Fruit fly (Drosophila melanogaster) whole organism, embryonic: Measurements from ENCODE around the gene RunxB.

Experiments
- Atf3 ChIP-seq: fragments of 200-800 bp; sonication (Bioruptor generic); optimal IDR thresholded peaks from 3 replicates; lab custom pipeline; 2016; ENCODE audit warnings: missing biosample characterization, missing genetic modification characterization
- CG10274 ChIP-seq: fragments of 200-800 bp; sonication (Bioruptor generic); optimal IDR thresholded peaks from 3 replicates; lab custom pipeline; 2017; ENCODE audit warnings: missing biosample characterization, mild to moderate bottlenecking, missing genetic modification characterization
- CG10959 ChIP-seq: fragments of 200-800 bp; sonication (Bioruptor generic); IDR thresholded peaks from 2 replicates; pipeline ENCODE4 v1.3.6; 2022; ENCODE audit warnings: missing biosample characterization, missing genetic modification characterization
- CG11723 ChIP-seq: fragments of 200-800 bp; sonication (Bioruptor generic); optimal IDR thresholded peaks from 2 replicates; lab custom pipeline; 2017; ENCODE audit warnings: missing biosample characterization, mild to moderate bottlenecking, missing genetic modification characterization
- CG13123 ChIP-seq: fragments of 200-800 bp; sonication (Bioruptor generic); optimal IDR thresholded peaks from 2 replicates; lab custom pipeline; 2016; ENCODE audit warnings: missing biosample characterization, missing genetic modification characterization
- CG14667 ChIP-seq: fragments of 200-800 bp; sonication (Bioruptor generic); IDR thresholded peaks from 2 replicates; pipeline ENCODE4 v1.3.6; 2022; ENCODE audit warnings: missing biosample characterization, missing genetic modification characterization
- CG1529 ChIP-seq: fragments of 200-800 bp; sonication (Bioruptor generic); optimal IDR thresholded peaks from 3 replicates; lab custom pipeline; 2018; ENCODE audit warnings: missing biosample characterization, missing genetic modification characterization
- CG16815 ChIP-seq: fragments of 200-800 bp; sonication (Bioruptor generic); optimal IDR thresholded peaks from 3 replicates; lab custom pipeline; 2017; ENCODE audit warnings: missing biosample characterization, mild to moderate bottlenecking, missing genetic modification characterization
- CG2199 ChIP-seq: fragments of 200-800 bp; sonication (Bioruptor generic); IDR thresholded peaks from 3 replicates; pipeline ENCODE4 v1.3.6; 2022; ENCODE audit warnings: missing biosample characterization, missing genetic modification characterization
- CG2875 ChIP-seq: fragments of 200-800 bp; sonication (Bioruptor generic); optimal IDR thresholded peaks from 2 replicates; lab custom pipeline; 2017; ENCODE audit warnings: missing biosample characterization, mild to moderate bottlenecking, missing genetic modification characterization, missing genetic modification reagents
- CG31224 ChIP-seq: fragments of 200-800 bp; sonication (Bioruptor generic); IDR thresholded peaks from 2 replicates; pipeline ENCODE4 v1.3.6; 2022; ENCODE audit warnings: missing biosample characterization, missing genetic modification characterization
- CG3407 ChIP-seq: fragments of 200-800 bp; sonication (Bioruptor generic); optimal IDR thresholded peaks from 2 replicates; lab custom pipeline; 2018; ENCODE audit warnings: missing biosample characterization, mild to moderate bottlenecking, missing genetic modification characterization
- CG3847 ChIP-seq: fragments of 200-800 bp; sonication (Bioruptor generic); IDR thresholded peaks from 2 replicates; pipeline ENCODE4 v1.3.6; 2022; ENCODE audit warnings: missing biosample characterization, missing genetic modification characterization
- CG4404 ChIP-seq: fragments of 200-800 bp; sonication (Bioruptor generic); IDR thresholded peaks from 2 replicates; pipeline ENCODE4 v1.3.6; 2022; ENCODE audit warnings: missing biosample characterization, missing genetic modification characterization
- CG7556 ChIP-seq: fragments of 200-800 bp; sonication (Bioruptor generic); optimal IDR thresholded peaks from 2 replicates; lab custom pipeline; 2017; ENCODE audit warnings: missing biosample characterization, mild to moderate bottlenecking, missing genetic modification characterization
- CG8089 ChIP-seq: fragments of 200-800 bp; sonication (Bioruptor generic); optimal IDR thresholded peaks from 3 replicates; lab custom pipeline; 2016; ENCODE audit warnings: missing biosample characterization, missing genetic modification characterization
- CoRest ChIP-seq: fragments of 200-800 bp; sonication (Bioruptor generic); optimal IDR thresholded peaks from 3 replicates; lab custom pipeline; 2018; ENCODE audit warnings: missing biosample characterization, mild to moderate bottlenecking, missing genetic modification characterization, moderate library complexity
- Drgx ChIP-seq: fragments of 200-800 bp; sonication (Bioruptor generic); IDR thresholded peaks from 2 replicates; pipeline ENCODE4 v1.3.6; 2022; ENCODE audit warnings: missing biosample characterization, missing genetic modification characterization
- Elba2 ChIP-seq: fragments of 200-800 bp; sonication (Bioruptor generic); optimal IDR thresholded peaks from 3 replicates; lab custom pipeline; 2016; ENCODE audit warnings: missing biosample characterization, missing genetic modification characterization
- H15 ChIP-seq: fragments of 200-800 bp; sonication (Bioruptor generic); IDR thresholded peaks from 3 replicates; pipeline ENCODE4 v1.3.6; 2022; ENCODE audit warnings: missing biosample characterization, missing genetic modification characterization
- Hmr ChIP-seq: fragments of 200-800 bp; sonication (Bioruptor generic); optimal IDR thresholded peaks from 3 replicates; lab custom pipeline; 2017; ENCODE audit warnings: mild to moderate bottlenecking, missing biosample characterization, missing genetic modification reagents, missing genetic modification characterization
- Hr3 ChIP-seq: fragments of 200-800 bp; sonication (Bioruptor generic); optimal IDR thresholded peaks from 3 replicates; lab custom pipeline; 2016; ENCODE audit warnings: missing biosample characterization, missing genetic modification characterization
- Hr51 ChIP-seq, 2 experiments: fragments of 200-800 bp; sonication (Bioruptor generic); optimal IDR thresholded peaks; 2 replicates in 1 of 2; 3 replicates in 1 of 2; lab custom pipeline; 2016 to 2018; ENCODE audit warnings: missing biosample characterization in 2 of 2, missing genetic modification characterization in 2 of 2, mild to moderate bottlenecking in 1 of 2, moderate library complexity in 1 of 2
- Med ChIP-seq: fragments of 200-800 bp; sonication (Bioruptor generic); peaks from one replicate; lab custom pipeline; 2016; ENCODE audit warnings: missing biosample characterization, missing genetic modification characterization, mild to moderate bottlenecking, inconsistent platforms, moderate library complexity
- Rx ChIP-seq: fragments of 200-800 bp; sonication (Bioruptor generic); IDR thresholded peaks from 2 replicates; pipeline ENCODE4 v1.3.6; 2022; ENCODE audit warnings: missing biosample characterization, missing genetic modification characterization
- Sin3A ChIP-seq: fragments of >200 bp; optimal IDR thresholded peaks from 2 replicates; lab custom pipeline; 2018
- TFAM ChIP-seq: fragments of 200-800 bp; sonication (Bioruptor generic); optimal IDR thresholded peaks from 2 replicates; lab custom pipeline; 2017; ENCODE audit warnings: missing biosample characterization, missing genetic modification characterization, inconsistent platforms
- Vsx1 ChIP-seq: fragments of 200-800 bp; sonication (Bioruptor generic); optimal IDR thresholded peaks from 2 replicates; lab custom pipeline; 2017; ENCODE audit warnings: missing biosample characterization, mild to moderate bottlenecking, missing genetic modification characterization, missing genetic modification reagents
- ac ChIP-seq: fragments of 200-800 bp; sonication (Bioruptor generic); optimal IDR thresholded peaks from 3 replicates; lab custom pipeline; 2017; ENCODE audit warnings: missing biosample characterization, mild to moderate bottlenecking, missing genetic modification characterization
- az2 ChIP-seq: fragments of 200-800 bp; sonication (Bioruptor generic); optimal IDR thresholded peaks from 3 replicates; lab custom pipeline; 2016; ENCODE audit warnings: missing biosample characterization, missing genetic modification characterization
- cas ChIP-seq: fragments of 200-800 bp; sonication (Bioruptor generic); IDR thresholded peaks from 2 replicates; pipeline ENCODE4 v1.3.6; 2022; ENCODE audit warnings: missing biosample characterization, missing genetic modification characterization
- cg ChIP-seq: fragments of 200-800 bp; sonication (Bioruptor generic); optimal IDR thresholded peaks from 3 replicates; lab custom pipeline; 2019; ENCODE audit warnings: missing biosample characterization, mild to moderate bottlenecking, missing genetic modification characterization, moderate library complexity
- chinmo ChIP-seq: fragments of 200-800 bp; sonication (Bioruptor generic); IDR thresholded peaks from 4 replicates; pipeline ENCODE4 v1.3.6; 2022; ENCODE audit warnings: missing biosample characterization, missing genetic modification characterization; ENCODE audit not compliant: partially characterized antibody
- da ChIP-seq: fragments of 200-800 bp; sonication (Bioruptor generic); optimal IDR thresholded peaks from 2 replicates; lab custom pipeline; 2016; ENCODE audit warnings: missing biosample characterization, missing genetic modification characterization
- danr ChIP-seq: fragments of 200-800 bp; sonication (Bioruptor generic); IDR thresholded peaks from 2 replicates; pipeline ENCODE4 v1.3.6; 2022; ENCODE audit warnings: missing biosample characterization, missing genetic modification characterization
- dysf ChIP-seq: fragments of 200-800 bp; sonication (Bioruptor generic); IDR thresholded peaks from 3 replicates; pipeline ENCODE4 v1.3.6; 2022; ENCODE audit warnings: missing biosample characterization, missing genetic modification characterization
- esg ChIP-seq: fragments of 200-800 bp; sonication (Bioruptor generic); conservative IDR thresholded peaks from 2 replicates; pipeline ENCODE4 v1.3.6; 2022; ENCODE audit warnings: missing biosample characterization, missing genetic modification characterization
- gce ChIP-seq: fragments of 200-800 bp; sonication (Bioruptor generic); IDR thresholded peaks from 3 replicates; pipeline ENCODE4 v1.3.6; 2022; ENCODE audit warnings: missing biosample characterization, missing genetic modification characterization
- gt ChIP-seq: fragments of 200-800 bp; sonication (Bioruptor generic); IDR thresholded peaks from 2 replicates; pipeline ENCODE4 v1.3.6; 2022; ENCODE audit warnings: missing biosample characterization, missing genetic modification characterization
- klu ChIP-seq: fragments of 200-800 bp; sonication (Bioruptor generic); IDR thresholded peaks from 2 replicates; pipeline ENCODE4 v1.3.6; 2022; ENCODE audit warnings: missing biosample characterization, missing genetic modification characterization
- lmd ChIP-seq: fragments of 200-800 bp; sonication (Bioruptor generic); IDR thresholded peaks from 2 replicates; pipeline ENCODE4 v1.3.6; 2022; ENCODE audit warnings: missing biosample characterization, missing genetic modification characterization
- nau ChIP-seq: fragments of 200-800 bp; sonication (Bioruptor generic); optimal IDR thresholded peaks from 3 replicates; lab custom pipeline; 2017; ENCODE audit warnings: missing biosample characterization, mild to moderate bottlenecking, missing genetic modification characterization, missing genetic modification reagents
- nmo ChIP-seq: fragments of 200-800 bp; sonication (Bioruptor generic); optimal IDR thresholded peaks from 2 replicates; lab custom pipeline; 2018; ENCODE audit warnings: missing biosample characterization, mild to moderate bottlenecking, missing genetic modification characterization, moderate library complexity
- nom ChIP-seq: fragments of 200-800 bp; sonication (Bioruptor generic); optimal IDR thresholded peaks from 2 replicates; lab custom pipeline; 2017; ENCODE audit warnings: missing biosample characterization, missing genetic modification characterization, mild to moderate bottlenecking, moderate library complexity, missing genetic modification reagents
- psq ChIP-seq: fragments of 200-800 bp; sonication (Bioruptor generic); optimal IDR thresholded peaks from 2 replicates; lab custom pipeline; 2017; ENCODE audit warnings: missing biosample characterization, missing genetic modification characterization
- sc ChIP-seq, 3 experiments: fragments of >200 bp in 2 of 3; fragments of 200-800 bp in 1 of 3; sonication (Bioruptor generic) in 1 of 3; optimal IDR thresholded peaks; 2 replicates in 2 of 3; 3 replicates in 1 of 3; lab custom pipeline; 2017; ENCODE audit warnings: mild to moderate bottlenecking in 1 of 3, missing biosample characterization in 1 of 3, missing genetic modification characterization in 1 of 3, missing genetic modification reagents in 1 of 3
- slbo ChIP-seq: fragments of 200-800 bp; sonication (Bioruptor generic); IDR thresholded peaks from 2 replicates; pipeline ENCODE4 v1.3.6; 2022; ENCODE audit warnings: missing biosample characterization, missing genetic modification characterization
- slp2 ChIP-seq: fragments of 200-800 bp; sonication (Bioruptor generic); optimal IDR thresholded peaks from 2 replicates; lab custom pipeline; 2016; ENCODE audit warnings: missing biosample characterization, missing genetic modification characterization
- so ChIP-seq: fragments of 200-800 bp; sonication (Bioruptor generic); IDR thresholded peaks from 3 replicates; pipeline ENCODE4 v1.3.6; 2022; ENCODE audit warnings: missing biosample characterization, missing genetic modification characterization
- stwl ChIP-seq: fragments of 200-800 bp; sonication (Bioruptor generic); optimal IDR thresholded peaks from 3 replicates; lab custom pipeline; 2018; ENCODE audit warnings: missing biosample characterization, mild to moderate bottlenecking, missing genetic modification characterization, moderate library complexity
- zen ChIP-seq: fragments of 200-800 bp; sonication (Bioruptor generic); optimal IDR thresholded peaks from 3 replicates; lab custom pipeline; 2018; ENCODE audit warnings: missing biosample characterization, mild to moderate bottlenecking, missing genetic modification characterization, moderate library complexity

The RunxB gene

DNA sequence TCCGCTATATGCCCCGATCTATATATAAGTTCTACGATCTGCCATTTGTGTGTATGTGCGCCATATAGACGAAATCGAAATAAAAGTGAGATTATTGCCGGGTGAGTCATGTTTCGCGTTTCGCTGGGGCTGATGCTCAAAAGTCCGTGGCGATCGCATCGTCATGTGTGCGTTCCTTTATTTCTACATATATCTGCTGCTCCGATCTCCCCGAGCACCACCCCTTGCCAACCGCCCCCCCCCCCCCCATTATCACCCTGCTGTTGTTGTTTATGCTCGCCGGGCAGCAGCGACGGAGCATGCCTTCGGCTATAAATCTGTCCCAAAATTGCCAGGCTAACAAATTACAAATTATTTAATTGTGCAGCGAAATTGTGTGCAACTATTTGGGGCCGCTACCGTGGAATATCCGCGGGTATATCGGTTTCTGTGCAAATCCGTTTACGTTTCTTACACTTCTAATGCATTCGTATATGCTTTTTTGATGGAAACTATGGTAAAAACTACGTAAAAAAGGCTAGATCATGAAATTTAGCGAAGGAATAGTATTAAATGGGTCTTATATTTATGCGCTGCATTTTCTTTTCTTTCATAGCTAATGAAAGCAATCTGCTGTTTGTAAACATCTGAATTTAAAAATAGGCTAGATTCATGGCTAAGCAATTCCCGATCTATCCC lies 18.5 kb upstream of the RunxB start (continued):
- TF ChIP-seq CG31224 (GFP tag; lab: Robert Waterston, UW) (peak; percentile 50), Hr3 (no peak), Vsx1 (GFP tag; lab: Kevin White, UChicago) (no peak), CG10959 (GFP tag; lab: Robert Waterston, UW) (no peak), zen (tag; lab: Kevin White, UChicago) (no peak), dysf (GFP tag; lab: Robert Waterston, UW) (0 out of 3 replicates have a peak, but pooled peaks have one; percentile 15), Sin3A (no peak), psq (GFP tag; lab: Kevin White, UChicago) (no peak), Hr51 (GFP tag; optimal IDR thresholded peaks at IDR 0.05; lab: Kevin White, UChicago) (peak in 1 of 2 experiments; percentile 53), cg (no peak), CoRest (tag; lab: Kevin White, UChicago) (peak; percentile 16), stwl (tag; lab: Kevin White, UChicago) (no peak), CG4404 (GFP tag; lab: Robert Waterston, UW) (no peak), CG16815 (no peak), CG2875 (GFP tag; lab: Kevin White, UChicago) (no peak), nom (no peak), Drgx (GFP tag; lab: Robert Waterston, UW) (0 out of 2 replicates have a peak, but pooled peaks have one; percentile 10), Elba2 (GFP tag; lab: Kevin White, UChicago) (no peak), Hmr (GFP tag; lab: Kevin White, UChicago) (no peak), CG2199 (GFP tag; lab: Robert Waterston, UW) (no peak), esg (peak; percentile 22; the same call in 1 of the 2 replicates), H15 (GFP tag; lab: Robert Waterston, UW) (no peak), CG1529 (GFP tag; lab: Kevin White, UChicago) (no peak), sc (optimal IDR thresholded peaks at IDR 0.05; lab: Kevin White, UChicago) (no peak), sc (GFP tag; optimal IDR thresholded peaks at IDR 0.05; lab: Kevin White, UChicago) (no peak), CG3407 (GFP tag; lab: Kevin White, UChicago) (no peak), ac (no peak), cas (GFP tag; lab: Robert Waterston, UW) (no peak), da (GFP tag; lab: Kevin White, UChicago) (no peak), CG14667 (GFP tag; lab: Robert Waterston, UW) (no peak), nmo (GFP tag; lab: Kevin White, UChicago) (no peak), danr (GFP tag; lab: Robert Waterston, UW) (no peak), lmd (no peak), slbo (GFP tag; lab: Robert Waterston, UW) (peak; percentile 23; the same call in 1 of the 2 replicates), Med (GFP tag; lab: Kevin White, UChicago) (peak; percentile 63), az2 (GFP tag; lab: Kevin White, UChicago) (no peak), CG8089 (no peak), Atf3 (GFP tag; lab: Kevin White, UChicago) (no peak), CG7556 (GFP tag; lab: Kevin White, UChicago) (no peak), gt (GFP tag; lab: Robert Waterston, UW) (no peak), CG10274 (GFP tag; lab: Kevin White, UChicago) (no peak), CG3847 (GFP tag; lab: Robert Waterston, UW) (no peak), klu (no peak), nau (GFP tag; lab: Kevin White, UChicago) (no peak), slp2 (GFP tag; lab: Kevin White, UChicago) (no peak), CG13123 (GFP tag; lab: Kevin White, UChicago) (no peak), Rx (GFP tag; lab: Robert Waterston, UW) (no peak), CG11723 (GFP tag; lab: Kevin White, UChicago) (no peak), so (GFP tag; lab: Robert Waterston, UW) (no peak), gce (GFP tag; lab: Robert Waterston, UW) (no peak), TFAM (GFP tag; lab: Kevin White, UChicago) (no peak), chinmo (GFP tag; lab: Robert Waterston, UW) (0 out of 4 replicates have a peak, but pooled peaks have one; percentile 56)
